Fruit fly (Drosophila melanogaster) whole organism, embryonic: ENCODE data around the gene CG10031.

Experiments
- Atf-2 ChIP-seq: fragments of 200-800 bp; sonication (Bioruptor generic); optimal IDR thresholded peaks from 2 replicates; lab custom pipeline; 2016; ENCODE audit warnings: missing biosample characterization, missing genetic modification characterization
- CG10543 ChIP-seq: fragments of 200-800 bp; sonication (Bioruptor generic); optimal IDR thresholded peaks from 3 replicates; lab custom pipeline; 2017; ENCODE audit warnings: missing biosample characterization, mild to moderate bottlenecking, missing genetic modification characterization, moderate library complexity
- CG10654 ChIP-seq: fragments of 200-800 bp; sonication (Bioruptor generic); optimal IDR thresholded peaks from 2 replicates; lab custom pipeline; 2016; ENCODE audit warnings: missing biosample characterization, missing genetic modification characterization
- CG11723 ChIP-seq: fragments of 200-800 bp; sonication (Bioruptor generic); optimal IDR thresholded peaks from 2 replicates; lab custom pipeline; 2017; ENCODE audit warnings: missing biosample characterization, mild to moderate bottlenecking, missing genetic modification characterization
- CG15601 ChIP-seq: fragments of 200-800 bp; sonication (Bioruptor generic); optimal IDR thresholded peaks from 3 replicates; lab custom pipeline; 2019; ENCODE audit warnings: missing biosample characterization, mild to moderate bottlenecking, missing genetic modification characterization, moderate library complexity
- CG17802 ChIP-seq: fragments of 200-800 bp; sonication (Bioruptor generic); optimal IDR thresholded peaks from 2 replicates; lab custom pipeline; 2018; ENCODE audit warnings: missing biosample characterization, mild to moderate bottlenecking, missing genetic modification characterization, moderate library complexity
- CG17912 ChIP-seq: fragments of 200-800 bp; sonication (Bioruptor generic); optimal IDR thresholded peaks from 2 replicates; lab custom pipeline; 2018; ENCODE audit warnings: missing biosample characterization, mild to moderate bottlenecking, missing genetic modification characterization
- CG2202 ChIP-seq: fragments of 200-800 bp; sonication (Bioruptor generic); optimal IDR thresholded peaks from 2 replicates; lab custom pipeline; 2018; ENCODE audit warnings: missing biosample characterization, mild to moderate bottlenecking, missing genetic modification characterization
- CG31224 ChIP-seq: fragments of 200-800 bp; sonication (Bioruptor generic); IDR thresholded peaks from 2 replicates; pipeline ENCODE4 v1.3.6; 2022; ENCODE audit warnings: missing biosample characterization, missing genetic modification characterization
- CG42726 ChIP-seq: fragments of 200-800 bp; sonication (Bioruptor generic); IDR thresholded peaks from 2 replicates; pipeline ENCODE4 v1.3.6; 2022; ENCODE audit warnings: missing biosample characterization, missing genetic modification characterization; ENCODE audit not compliant: partially characterized antibody
- CG4404 ChIP-seq: fragments of 200-800 bp; sonication (Bioruptor generic); IDR thresholded peaks from 2 replicates; pipeline ENCODE4 v1.3.6; 2022; ENCODE audit warnings: missing biosample characterization, missing genetic modification characterization
- CG6791 ChIP-seq: fragments of 200-800 bp; sonication (Bioruptor generic); IDR thresholded peaks from 3 replicates; pipeline ENCODE4 v1.3.6; 2022; ENCODE audit warnings: missing biosample characterization, missing genetic modification characterization; ENCODE audit not compliant: partially characterized antibody
- CG6854 ChIP-seq: fragments of 200-800 bp; sonication (Bioruptor generic); optimal IDR thresholded peaks from 3 replicates; lab custom pipeline; 2017; ENCODE audit warnings: missing biosample characterization, mild to moderate bottlenecking, missing genetic modification characterization
- CG7357 ChIP-seq: fragments of 200-800 bp; sonication (Bioruptor generic); IDR thresholded peaks from 3 replicates; pipeline ENCODE4 v1.3.6; 2022; ENCODE audit warnings: missing biosample characterization, missing genetic modification characterization
- CG7372 ChIP-seq: fragments of 200-800 bp; sonication (Bioruptor generic); IDR thresholded peaks from 2 replicates; pipeline ENCODE4 v1.3.6; 2022; ENCODE audit warnings: missing biosample characterization, missing genetic modification characterization
- CG8089 ChIP-seq: fragments of 200-800 bp; sonication (Bioruptor generic); optimal IDR thresholded peaks from 3 replicates; lab custom pipeline; 2016; ENCODE audit warnings: missing biosample characterization, missing genetic modification characterization
- CG8281 ChIP-seq: fragments of 200-800 bp; sonication (Bioruptor generic); optimal IDR thresholded peaks from 2 replicates; lab custom pipeline; 2018; ENCODE audit warnings: missing biosample characterization, mild to moderate bottlenecking, missing genetic modification characterization, moderate library complexity
- CG8478 ChIP-seq: fragments of >200 bp; optimal IDR thresholded peaks from 2 replicates; lab custom pipeline; 2018
- D19A ChIP-seq: fragments of 200-800 bp; optimal IDR thresholded peaks from 3 replicates; lab custom pipeline; 2019; ENCODE audit warnings: missing biosample characterization, mild to moderate bottlenecking, missing genetic modification characterization, moderate library complexity
- Dek ChIP-seq: fragments of 200-800 bp; sonication (Bioruptor generic); optimal IDR thresholded peaks from 3 replicates; lab custom pipeline; 2019; ENCODE audit warnings: missing biosample characterization, mild to moderate bottlenecking, missing genetic modification characterization, moderate library complexity
- HLH54F ChIP-seq: fragments of 200-800 bp; sonication (Bioruptor generic); optimal IDR thresholded peaks from 3 replicates; lab custom pipeline; 2016; ENCODE audit warnings: missing biosample characterization, missing genetic modification characterization
- Jarid2 ChIP-seq: fragments of 200-800 bp; sonication (Bioruptor generic); optimal IDR thresholded peaks from 3 replicates; lab custom pipeline; 2017; ENCODE audit warnings: mild to moderate bottlenecking, missing biosample characterization, missing genetic modification reagents, missing genetic modification characterization
- Lhr ChIP-seq: fragments of 200-800 bp; sonication (Bioruptor generic); optimal IDR thresholded peaks from 3 replicates; lab custom pipeline; 2017; ENCODE audit warnings: mild to moderate bottlenecking, missing biosample characterization, missing genetic modification reagents, missing genetic modification characterization
- NFAT ChIP-seq: fragments of 200-800 bp; sonication (Bioruptor generic); IDR thresholded peaks from 2 replicates; pipeline ENCODE4 v1.3.6; 2022; ENCODE audit warnings: missing biosample characterization, missing genetic modification characterization
- NfI ChIP-seq: fragments of 200-800 bp; sonication (Bioruptor generic); optimal IDR thresholded peaks from 3 replicates; lab custom pipeline; 2018; ENCODE audit warnings: missing biosample characterization, mild to moderate bottlenecking, missing genetic modification characterization, moderate library complexity
- Ptx1 ChIP-seq: fragments of 200-800 bp; sonication (Bioruptor generic); IDR thresholded peaks from 2 replicates; pipeline ENCODE4 v1.3.6; 2022; ENCODE audit warnings: missing biosample characterization, missing genetic modification characterization
- Sin3A ChIP-seq: fragments of >200 bp; optimal IDR thresholded peaks from 2 replicates; lab custom pipeline; 2018
- Taf1 ChIP-seq: fragments of 200-800 bp; sonication (Bioruptor generic); IDR thresholded peaks from 2 replicates; pipeline ENCODE4 v1.3.6; 2022; ENCODE audit warnings: missing biosample characterization, missing genetic modification characterization
- Trl ChIP-seq, 3 experiments: fragments of >200 bp in 2 of 3; fragments of 200-800 bp in 1 of 3; sonication (Bioruptor generic) in 1 of 3; optimal IDR thresholded peaks; 2 replicates in 1 of 3; 3 replicates in 2 of 3; lab custom pipeline; 2016 to 2017; ENCODE audit warnings: missing biosample characterization in 1 of 3, missing genetic modification characterization in 1 of 3
- ash1 ChIP-seq: fragments of 200-800 bp; sonication (Bioruptor generic); optimal IDR thresholded peaks from 2 replicates; lab custom pipeline; 2018; ENCODE audit warnings: missing biosample characterization, mild to moderate bottlenecking, missing genetic modification characterization
- az2 ChIP-seq: fragments of 200-800 bp; sonication (Bioruptor generic); optimal IDR thresholded peaks from 3 replicates; lab custom pipeline; 2016; ENCODE audit warnings: missing biosample characterization, missing genetic modification characterization
- bbx ChIP-seq: fragments of 200-800 bp; sonication (Bioruptor generic); IDR thresholded peaks from 2 replicates; pipeline ENCODE4 v1.3.6; 2022; ENCODE audit warnings: missing biosample characterization, missing genetic modification characterization; ENCODE audit not compliant: partially characterized antibody
- bsh ChIP-seq, 2 experiments: fragments of 200-800 bp; sonication (Bioruptor generic); optimal IDR thresholded peaks; 2 replicates each; lab custom pipeline; 2017 to 2018; ENCODE audit warnings: mild to moderate bottlenecking in 2 of 2, missing biosample characterization in 2 of 2, missing genetic modification characterization in 2 of 2, moderate library complexity in 1 of 2
- dan ChIP-seq: fragments of 200-800 bp; sonication (Bioruptor generic); IDR thresholded peaks from 2 replicates; pipeline ENCODE4 v1.3.6; 2022; ENCODE audit warnings: missing biosample characterization, missing genetic modification characterization
- dm ChIP-seq: fragments of 200-800 bp; sonication (Bioruptor generic); optimal IDR thresholded peaks from 3 replicates; lab custom pipeline; 2016; ENCODE audit warnings: missing biosample characterization, missing genetic modification characterization
- en ChIP-seq: fragments of 200-800 bp; sonication (Bioruptor generic); optimal IDR thresholded peaks from 2 replicates; lab custom pipeline; 2016; ENCODE audit warnings: missing biosample characterization, missing genetic modification characterization
- exex ChIP-seq: fragments of 200-800 bp; sonication (Bioruptor generic); optimal IDR thresholded peaks from 4 replicates; lab custom pipeline; 2018; ENCODE audit warnings: missing biosample characterization, mild to moderate bottlenecking, missing genetic modification characterization, moderate library complexity
- fd102C ChIP-seq: fragments of 200-800 bp; sonication (Bioruptor generic); optimal IDR thresholded peaks from 2 replicates; lab custom pipeline; 2018; ENCODE audit warnings: missing biosample characterization, mild to moderate bottlenecking, missing genetic modification characterization, moderate library complexity
- kah ChIP-seq: fragments of 200-800 bp; sonication (Bioruptor generic); optimal IDR thresholded peaks from 2 replicates; lab custom pipeline; 2018; ENCODE audit warnings: missing biosample characterization, mild to moderate bottlenecking, missing genetic modification characterization
- kay ChIP-seq: fragments of 200-800 bp; sonication (Bioruptor generic); optimal IDR thresholded peaks from 2 replicates; lab custom pipeline; 2016; ENCODE audit warnings: missing biosample characterization, missing genetic modification characterization
- ken ChIP-seq: fragments of 200-800 bp; sonication (Bioruptor generic); IDR thresholded peaks from 3 replicates; pipeline ENCODE4 v1.3.6; 2022; ENCODE audit warnings: missing biosample characterization, missing genetic modification characterization
- nom ChIP-seq: fragments of 200-800 bp; sonication (Bioruptor generic); optimal IDR thresholded peaks from 2 replicates; lab custom pipeline; 2017; ENCODE audit warnings: missing biosample characterization, missing genetic modification characterization, mild to moderate bottlenecking, moderate library complexity, missing genetic modification reagents
- onecut ChIP-seq: fragments of 200-800 bp; sonication (Bioruptor generic); IDR thresholded peaks from 2 replicates; pipeline ENCODE4 v1.3.6; 2022; ENCODE audit warnings: missing biosample characterization, missing genetic modification characterization
- p53 ChIP-seq: fragments of 200-800 bp; sonication (Bioruptor generic); optimal IDR thresholded peaks from 2 replicates; lab custom pipeline; 2016; ENCODE audit warnings: missing biosample characterization, missing genetic modification characterization
- pfk ChIP-seq: fragments of 200-800 bp; sonication (Bioruptor generic); optimal IDR thresholded peaks from 2 replicates; lab custom pipeline; 2018; ENCODE audit warnings: missing biosample characterization, mild to moderate bottlenecking, missing genetic modification characterization, moderate library complexity
- phol ChIP-seq: fragments of 200-800 bp; sonication (Bioruptor generic); optimal IDR thresholded peaks from 3 replicates; lab custom pipeline; 2018; ENCODE audit warnings: missing biosample characterization, mild to moderate bottlenecking, missing genetic modification characterization, moderate library complexity
- ranshi ChIP-seq: fragments of 200-800 bp; sonication (Bioruptor generic); IDR thresholded peaks from 2 replicates; pipeline ENCODE4 v1.3.6; 2022; ENCODE audit warnings: missing biosample characterization, missing genetic modification characterization
- sens ChIP-seq: fragments of 200-800 bp; sonication (Bioruptor generic); peaks from one replicate; lab custom pipeline; 2016; ENCODE audit warnings: missing biosample characterization, missing genetic modification characterization
- sna ChIP-seq: fragments of 200-800 bp; sonication (Bioruptor generic); IDR thresholded peaks from 2 replicates; pipeline ENCODE4 v1.3.6; 2022; ENCODE audit warnings: missing biosample characterization, missing genetic modification characterization; ENCODE audit not compliant: partially characterized antibody
- sug ChIP-seq: fragments of 200-800 bp; optimal IDR thresholded peaks from 2 replicates; lab custom pipeline; 2019; ENCODE audit warnings: missing biosample characterization, mild to moderate bottlenecking, missing genetic modification characterization, moderate library complexity
- trem ChIP-seq: fragments of 200-800 bp; optimal IDR thresholded peaks from 3 replicates; lab custom pipeline; 2019; ENCODE audit warnings: missing biosample characterization, mild to moderate bottlenecking, missing genetic modification characterization, moderate library complexity

CG10031 gene

DNA sequence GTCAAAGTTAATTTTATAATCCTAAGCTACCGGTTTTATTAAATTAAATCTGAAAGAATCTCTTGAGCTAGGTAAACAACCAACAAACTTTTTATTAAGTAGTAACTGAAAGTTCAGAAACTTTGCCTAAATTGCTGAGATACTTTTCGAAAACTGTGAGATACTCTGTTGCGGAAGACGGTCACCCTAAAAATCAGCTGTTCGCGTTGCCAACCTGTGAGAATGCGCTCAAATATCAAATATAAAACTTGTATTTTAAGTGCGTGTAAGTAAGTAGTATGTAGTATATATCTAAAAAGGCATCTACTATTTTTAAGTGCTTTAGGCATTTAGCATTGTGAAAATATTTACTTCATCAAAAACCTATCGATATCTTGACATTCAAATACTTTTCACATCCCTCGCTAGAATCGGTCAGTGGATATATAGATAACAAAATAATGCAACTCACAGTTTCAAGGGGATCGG is 14.1 kb upstream of the CG10031 start, which contains the start of the genes CG31955 and CG2818 (continued):
- TF ChIP-seq CG6854 (GFP tag; lab: Kevin White, UChicago) (no peak), Taf1 (no peak), nom (no peak), Trl (optimal IDR thresholded peaks at IDR 0.05; lab: Kevin White, UChicago) (no peak), Trl (GFP tag; optimal IDR thresholded peaks at IDR 0.05; lab: Kevin White, UChicago) (no peak), CG17912 (GFP tag; lab: Kevin White, UChicago) (no peak), Jarid2 (GFP tag; lab: Kevin White, UChicago) (no peak), Ptx1 (GFP tag; lab: Robert Waterston, UW) (no peak), NfI (GFP tag; lab: Kevin White, UChicago) (peak; percentile 26), CG2202 (no peak), fd102C (GFP tag; lab: Kevin White, UChicago) (no peak), CG10543 (GFP tag; lab: Kevin White, UChicago) (no peak), ranshi (GFP tag; lab: Robert Waterston, UW) (peak; percentile 62; the same call in 1 of the 2 replicates), onecut (GFP tag; lab: Robert Waterston, UW) (no peak), CG10654 (GFP tag; lab: Kevin White, UChicago) (no peak), sna (GFP tag; lab: Robert Waterston, UW) (peak; percentile 85), dan (GFP tag; lab: Robert Waterston, UW) (no peak), HLH54F (GFP tag; lab: Kevin White, UChicago) (peak; percentile 35), bsh (GFP tag; optimal IDR thresholded peaks at IDR 0.05; lab: Kevin White, UChicago) (peak in 1 of 2 experiments; percentile 19), trem (tag; lab: Kevin White, UChicago) (peak; percentile 28), Dek (tag; lab: Kevin White, UChicago) (no peak), pfk (no peak), kah (GFP tag; lab: Kevin White, UChicago) (no peak), CG11723 (peak; percentile 1), az2 (GFP tag; lab: Kevin White, UChicago) (peak; percentile 1), CG6791 (GFP tag; lab: Robert Waterston, UW) (no peak), Lhr (no peak), dm (GFP tag; lab: Kevin White, UChicago) (peak; percentile 57), sens (peak; percentile 63), CG7357 (GFP tag; lab: Robert Waterston, UW) (no peak), CG7372 (GFP tag; lab: Robert Waterston, UW) (no peak), bbx (GFP tag; lab: Robert Waterston, UW) (peak; percentile 38; the same call in 1 of the 2 replicates), CG8089 (GFP tag; lab: Kevin White, UChicago) (no peak), D19A (no peak), CG42726 (GFP tag; lab: Robert Waterston, UW) (0 out of 2 replicates have a peak, but pooled peaks have one; percentile 16), CG8281 (tag; lab: Kevin White, UChicago) (no peak), Atf-2 (GFP tag; lab: Kevin White, UChicago) (no peak), CG17802 (tag; lab: Kevin White, UChicago) (no peak), NFAT (GFP tag; lab: Robert Waterston, UW) (no peak), Sin3A (lab: Kevin White, UChicago) (peak; percentile 38), CG15601 (tag; lab: Kevin White, UChicago) (no peak), p53 (GFP tag; lab: Kevin White, UChicago) (no peak), CG8478 (lab: Kevin White, UChicago) (no peak), sug (tag; lab: Kevin White, UChicago) (peak; percentile 45), kay (GFP tag; lab: Kevin White, UChicago) (peak; percentile 50), phol (tag; lab: Kevin White, UChicago) (peak; percentile 73), en (GFP tag; lab: Kevin White, UChicago) (no peak), ash1 (GFP tag; lab: Kevin White, UChicago) (no peak), ken (GFP tag; lab: Robert Waterston, UW) (no peak), CG4404 (GFP tag; lab: Robert Waterston, UW) (no peak), exex (tag; lab: Kevin White, UChicago) (no peak), CG31224 (GFP tag; lab: Robert Waterston, UW) (no peak)
